Fruit fly (Drosophila melanogaster) whole organism, prepupa: Measurements from ENCODE around the gene Lcp65Ac.

Experiments used
- CG10631 ChIP-seq: fragments of 200-800 bp; sonication (Bioruptor generic); optimal IDR thresholded peaks from 2 replicates; lab custom pipeline; 2016; ENCODE audit warnings: missing biosample characterization, missing genetic modification characterization
- CG10669 ChIP-seq: fragments of 200-800 bp; sonication (Bioruptor generic); optimal IDR thresholded peaks from 3 replicates; lab custom pipeline; 2018; ENCODE audit warnings: missing biosample characterization, mild to moderate bottlenecking, missing genetic modification characterization, moderate library complexity
- CG8319 ChIP-seq: fragments of 200-800 bp; sonication (Bioruptor generic); optimal IDR thresholded peaks from 3 replicates; lab custom pipeline; 2016; ENCODE audit warnings: missing biosample characterization, missing genetic modification characterization
- Eip75B ChIP-seq: fragments of 200-800 bp; sonication (Bioruptor generic); optimal IDR thresholded peaks from 3 replicates; lab custom pipeline; 2016; ENCODE audit warnings: missing biosample characterization, missing genetic modification characterization
- Gug ChIP-seq: fragments of 200-800 bp; sonication (Bioruptor generic); IDR thresholded peaks from 2 replicates; pipeline ENCODE4 v1.3.6; 2022; ENCODE audit warnings: missing biosample characterization, missing genetic modification characterization
- cyc ChIP-seq: fragments of 200-800 bp; sonication (Bioruptor generic); optimal IDR thresholded peaks from 3 replicates; lab custom pipeline; 2016; ENCODE audit warnings: missing biosample characterization, missing genetic modification characterization

dm6 chr3L:6152531-6152930 lies 7.9 kb downstream of the Lcp65Ac start, which contains the start of gene Acp65Aa:
- TF ChIP-seq Eip75B (GFP tag; lab: Kevin White, UChicago) (no peak), cyc (no peak), CG10631 (GFP tag; lab: Kevin White, UChicago) (no peak), CG10669 (GFP tag; lab: Kevin White, UChicago) (no peak), Gug (no peak), CG8319 (GFP tag; lab: Kevin White, UChicago) (no peak)
